Worm (Caenorhabditis elegans) whole organism, L1 larva: ENCODE data around the gene cpg-4.

Experiments
- C04F5.9 ChIP-seq: sonication (generic microtip); optimal IDR thresholded peaks from 2 replicates; lab custom pipeline; 2016; ENCODE audit warnings: missing genetic modification characterization, missing compliant biosample characterization
- C16A3.4 ChIP-seq: fragments of 150-350 bp; optimal IDR thresholded peaks from 2 replicates; lab custom pipeline; 2014; ENCODE audit warnings: missing biosample characterization, missing genetic modification characterization
- F16B12.6 ChIP-seq: fragments of 150-350 bp; optimal IDR thresholded peaks from 2 replicates; lab custom pipeline; 2014; ENCODE audit warnings: missing biosample characterization, missing genetic modification characterization
- aha-1 ChIP-seq: fragments of 150-350 bp; optimal IDR thresholded peaks from 2 replicates; lab custom pipeline; 2014; ENCODE audit warnings: missing biosample characterization, missing genetic modification characterization
- aly-2 ChIP-seq: fragments of 150-350 bp; optimal IDR thresholded peaks from 2 replicates; lab custom pipeline; 2014; ENCODE audit warnings: missing biosample characterization, missing genetic modification characterization
- ama-1 ChIP-seq: fragments of 150-350 bp; optimal IDR thresholded peaks from 2 replicates; lab custom pipeline; 2014
- ceh-8 ChIP-seq: fragments of 200-800 bp; sonication (Bioruptor generic); optimal IDR thresholded peaks from 2 replicates; lab custom pipeline; 2018; ENCODE audit warnings: mild to moderate bottlenecking, missing genetic modification characterization, moderate library complexity, missing compliant biosample characterization
- ceh-82 ChIP-seq, 3 experiments: fragments of 150-350 bp in 1 of 3; sonication (generic microtip) in 2 of 3; optimal IDR thresholded peaks; 2 replicates each; lab custom pipeline; 2014 to 2017; ENCODE audit warnings: missing biosample characterization in 3 of 3, missing genetic modification characterization in 3 of 3
- ces-1 ChIP-seq: fragments of 150-350 bp; optimal IDR thresholded peaks from 2 replicates; lab custom pipeline; 2014; ENCODE audit warnings: missing biosample characterization, missing genetic modification reagents, missing genetic modification characterization
- dpl-1 ChIP-seq, 3 experiments: fragments of 150-350 bp in 2 of 3; sonication (generic microtip) in 1 of 3; optimal IDR thresholded peaks; 2 replicates each; lab custom pipeline; 2014 to 2017; ENCODE audit warnings: missing biosample characterization in 3 of 3, missing genetic modification characterization in 3 of 3, missing genetic modification reagents in 3 of 3
- efl-1 ChIP-seq, 4 experiments: fragments of 150-350 bp; optimal IDR thresholded peaks in 3 of 4; peaks in 1 of 4; 1 replicate in 1 of 4; 2 replicates in 3 of 4; lab custom pipeline; 2014; ENCODE audit warnings: missing biosample characterization in 2 of 4, missing genetic modification characterization in 2 of 4, missing genetic modification reagents in 2 of 4
- efl-3 ChIP-seq: fragments of 200-800 bp; sonication (Bioruptor generic); optimal IDR thresholded peaks from 2 replicates; lab custom pipeline; 2018; ENCODE audit warnings: mild to moderate bottlenecking, missing genetic modification characterization, missing compliant biosample characterization
- elt-2 ChIP-seq: sonication (generic microtip); optimal IDR thresholded peaks from 2 replicates; lab custom pipeline; 2016; ENCODE audit warnings: missing genetic modification characterization, mild to moderate bottlenecking, inconsistent platforms, missing compliant biosample characterization, missing genetic modification reagents
- ets-5 ChIP-seq: fragments of 200-800 bp; sonication (Bioruptor generic); IDR thresholded peaks from 2 replicates; pipeline ENCODE4 v1.3.6; 2022; ENCODE audit warnings: missing genetic modification characterization, missing compliant biosample characterization
- fkh-10 ChIP-seq: sonication (generic microtip); optimal IDR thresholded peaks from 2 replicates; lab custom pipeline; 2017; ENCODE audit warnings: missing biosample characterization, missing genetic modification reagents, missing genetic modification characterization
- fkh-4 ChIP-seq: sonication (generic microtip); optimal IDR thresholded peaks from 2 replicates; lab custom pipeline; 2016; ENCODE audit warnings: missing compliant biosample characterization, missing genetic modification characterization, borderline replicate concordance
- fkh-8 ChIP-seq: sonication (generic microtip); optimal IDR thresholded peaks from 2 replicates; lab custom pipeline; 2016; ENCODE audit warnings: mild to moderate bottlenecking, missing genetic modification characterization, missing compliant biosample characterization
- fos-1 ChIP-seq: fragments of 150-350 bp; optimal IDR thresholded peaks from 2 replicates; lab custom pipeline; 2014; ENCODE audit warnings: missing biosample characterization, missing genetic modification characterization
- grh-1 ChIP-seq: fragments of 200-800 bp; sonication (Bioruptor generic); IDR thresholded peaks from 2 replicates; pipeline ENCODE4 v1.3.6; 2022; ENCODE audit warnings: missing genetic modification reagents, missing genetic modification characterization, missing compliant biosample characterization
- hlh-17 ChIP-seq: fragments of 200-800 bp; sonication (Bioruptor generic); optimal IDR thresholded peaks from 2 replicates; lab custom pipeline; 2018; ENCODE audit warnings: missing genetic modification characterization, mild to moderate bottlenecking, missing compliant biosample characterization, moderate library complexity, borderline replicate concordance
- hlh-4 ChIP-seq: sonication (generic microtip); optimal IDR thresholded peaks from 2 replicates; lab custom pipeline; 2016; ENCODE audit warnings: mild to moderate bottlenecking, missing genetic modification characterization, missing compliant biosample characterization
- irx-1 ChIP-seq: sonication (generic microtip); optimal IDR thresholded peaks from 2 replicates; lab custom pipeline; 2016; ENCODE audit warnings: missing genetic modification characterization, missing compliant biosample characterization
- isw-1 ChIP-seq: fragments of 200-800 bp; sonication (Bioruptor generic); IDR thresholded peaks from 2 replicates; pipeline ENCODE4 v1.3.6; 2022; ENCODE audit warnings: missing genetic modification characterization, missing compliant biosample characterization
- lin-13 ChIP-seq: fragments of 150-350 bp; optimal IDR thresholded peaks from 2 replicates; lab custom pipeline; 2014; ENCODE audit warnings: missing biosample characterization, missing genetic modification reagents, missing genetic modification characterization
- lin-14 ChIP-seq: fragments of 200-800 bp; sonication (Bioruptor generic); optimal IDR thresholded peaks from 2 replicates; lab custom pipeline; 2018; ENCODE audit warnings: mild to moderate bottlenecking, missing genetic modification characterization, moderate library complexity, missing compliant biosample characterization
- lin-15B ChIP-seq: fragments of 150-350 bp; sonication (generic microtip); optimal IDR thresholded peaks from 3 replicates; lab custom pipeline; 2014; ENCODE audit warnings: missing biosample characterization, missing genetic modification characterization
- lin-35 ChIP-seq, 2 experiments: fragments of 150-350 bp; optimal IDR thresholded peaks; 2 replicates each; lab custom pipeline; 2014; ENCODE audit warnings: missing biosample characterization in 2 of 2, missing genetic modification characterization in 2 of 2, missing genetic modification reagents in 2 of 2
- lin-39 ChIP-seq: fragments of 150-350 bp; optimal IDR thresholded peaks from 2 replicates; lab custom pipeline; 2014; ENCODE audit warnings: missing biosample characterization, missing genetic modification reagents, missing genetic modification characterization
- lir-3 ChIP-seq: sonication (generic microtip); optimal IDR thresholded peaks from 2 replicates; lab custom pipeline; 2016; ENCODE audit warnings: mild to moderate bottlenecking, missing genetic modification characterization, moderate library complexity, missing compliant biosample characterization; ENCODE audit not compliant: poor library complexity
- lsy-2 ChIP-seq, 2 experiments: fragments of 150-350 bp; optimal IDR thresholded peaks; 2 replicates each; lab custom pipeline; 2014; ENCODE audit warnings: missing biosample characterization in 2 of 2, missing genetic modification characterization in 2 of 2
- mep-1 ChIP-seq: fragments of 150-350 bp; optimal IDR thresholded peaks from 2 replicates; lab custom pipeline; 2014; ENCODE audit warnings: missing biosample characterization, missing genetic modification characterization
- nhr-19 ChIP-seq: fragments of 200-800 bp; sonication (Bioruptor generic); conservative IDR thresholded peaks from 2 replicates; pipeline ENCODE4 v1.3.6; 2022; ENCODE audit warnings: missing genetic modification characterization, missing compliant biosample characterization
- nhr-76 ChIP-seq: sonication (generic microtip); optimal IDR thresholded peaks from 2 replicates; lab custom pipeline; 2017; ENCODE audit warnings: missing biosample characterization, missing genetic modification characterization
- nhr-77 ChIP-seq: fragments of 150-350 bp; optimal IDR thresholded peaks from 2 replicates; lab custom pipeline; 2014; ENCODE audit warnings: missing biosample characterization, missing genetic modification characterization
- nhr-84 ChIP-seq: sonication (generic microtip); optimal IDR thresholded peaks from 2 replicates; lab custom pipeline; 2017; ENCODE audit warnings: missing biosample characterization, missing genetic modification characterization
- nhr-85 ChIP-seq: sonication (generic microtip); peaks from one replicate; lab custom pipeline; 2016; ENCODE audit warnings: missing genetic modification characterization, inconsistent platforms, missing compliant biosample characterization
- nhr-90 ChIP-seq: sonication (generic microtip); optimal IDR thresholded peaks from 2 replicates; lab custom pipeline; 2016; ENCODE audit warnings: mild to moderate bottlenecking, missing genetic modification characterization, missing compliant biosample characterization; ENCODE audit not compliant: poor library complexity
- pax-3 ChIP-seq: fragments of 200-800 bp; sonication (Bioruptor generic); optimal IDR thresholded peaks from 2 replicates; lab custom pipeline; 2018; ENCODE audit warnings: mild to moderate bottlenecking, missing genetic modification characterization, moderate library complexity, missing compliant biosample characterization
- pqm-1 ChIP-seq: sonication (generic microtip); optimal IDR thresholded peaks from 3 replicates; lab custom pipeline; 2017; ENCODE audit warnings: missing biosample characterization, missing genetic modification characterization
- rnt-1 ChIP-seq: sonication (generic microtip); optimal IDR thresholded peaks from 2 replicates; lab custom pipeline; 2016; ENCODE audit warnings: mild to moderate bottlenecking, missing genetic modification characterization, moderate library complexity, missing compliant biosample characterization
- skn-1 ChIP-seq: fragments of 150-350 bp; optimal IDR thresholded peaks from 2 replicates; lab custom pipeline; 2014; ENCODE audit warnings: missing biosample characterization, missing genetic modification characterization
- snpc-4 ChIP-seq: fragments of 150-350 bp; optimal IDR thresholded peaks from 2 replicates; lab custom pipeline; 2014; ENCODE audit warnings: missing biosample characterization, missing genetic modification characterization
- snu-23 ChIP-seq: sonication (generic microtip); optimal IDR thresholded peaks from 2 replicates; lab custom pipeline; 2016; ENCODE audit warnings: missing genetic modification characterization, missing compliant biosample characterization
- sptf-1 ChIP-seq: fragments of 150-350 bp; optimal IDR thresholded peaks from 2 replicates; lab custom pipeline; 2014; ENCODE audit warnings: missing biosample characterization, missing genetic modification characterization
- sup-37 ChIP-seq: fragments of 200-800 bp; sonication (Bioruptor generic); optimal IDR thresholded peaks from 2 replicates; lab custom pipeline; 2018; ENCODE audit warnings: mild to moderate bottlenecking, missing genetic modification characterization, missing compliant biosample characterization
- tbx-2 ChIP-seq: sonication (generic microtip); optimal IDR thresholded peaks from 2 replicates; lab custom pipeline; 2016; ENCODE audit warnings: missing genetic modification characterization, missing compliant biosample characterization
- unc-130 ChIP-seq: fragments of 150-350 bp; optimal IDR thresholded peaks from 2 replicates; lab custom pipeline; 2017; ENCODE audit warnings: missing biosample characterization, missing genetic modification characterization, inconsistent platforms
- unc-30 ChIP-seq: sonication (generic microtip); optimal IDR thresholded peaks from 2 replicates; lab custom pipeline; 2017; ENCODE audit warnings: missing biosample characterization, missing genetic modification characterization
- unc-62 ChIP-seq: fragments of 150-350 bp; optimal IDR thresholded peaks from 2 replicates; lab custom pipeline; 2014; ENCODE audit warnings: missing biosample characterization, missing genetic modification reagents, missing genetic modification characterization
- unc-86 ChIP-seq: sonication (generic microtip); optimal IDR thresholded peaks from 2 replicates; lab custom pipeline; 2016; ENCODE audit warnings: missing genetic modification characterization, missing compliant biosample characterization
- unc-98 ChIP-seq: fragments of 200-800 bp; sonication (Bioruptor generic); IDR thresholded peaks from 2 replicates; pipeline ENCODE4 v1.3.6; 2022; ENCODE audit warnings: missing genetic modification characterization, missing compliant biosample characterization
- vab-15 ChIP-seq: sonication (generic microtip); optimal IDR thresholded peaks from 2 replicates; lab custom pipeline; 2017; ENCODE audit warnings: missing genotype, mild to moderate bottlenecking, missing genetic modification characterization, missing compliant biosample characterization
- xbp-1 ChIP-seq: sonication (generic microtip); optimal IDR thresholded peaks from 2 replicates; lab custom pipeline; 2016; ENCODE audit warnings: missing genetic modification characterization, missing compliant biosample characterization
- ztf-4 ChIP-seq: fragments of 150-350 bp; optimal IDR thresholded peaks from 2 replicates; lab custom pipeline; 2014; ENCODE audit warnings: missing biosample characterization, missing genetic modification characterization

cpg-4 gene

DNA sequence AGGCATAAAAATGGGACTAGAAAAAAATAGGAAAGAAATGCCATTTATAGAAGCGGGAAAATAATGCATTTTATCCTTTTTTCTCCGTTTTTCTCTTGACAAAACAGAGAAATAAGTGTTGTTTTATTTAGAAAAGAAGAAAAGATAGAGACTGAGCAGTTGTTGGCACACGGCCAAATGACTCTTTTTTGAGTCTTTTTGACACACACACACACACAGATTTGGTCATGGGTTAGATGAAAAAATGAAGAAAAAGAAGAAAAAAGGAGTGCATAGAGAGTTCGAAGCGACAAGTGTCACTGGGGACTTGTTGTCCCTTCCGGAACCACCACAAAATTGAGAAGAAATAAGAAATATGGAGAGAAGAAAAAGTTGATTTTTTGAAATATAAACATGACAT lies 37.3 kb downstream of the cpg-4 start:
- TF ChIP-seq nhr-19 (GFP tag; lab: Robert Waterston, UW) (0 out of 2 replicates have a peak, but pooled peaks have one; percentile 5), nhr-76 (tag; lab: Kevin White, UChicago) (no peak), unc-62 (GFP tag; lab: Kevin White, UChicago) (no peak), efl-1 (optimal IDR thresholded peaks at IDR 0.05; lab: Kevin White, UChicago) (peak in 1 of 2 experiments; percentile 16), efl-1 (GFP tag; optimal IDR thresholded peaks at IDR 0.05 in 1 of 2; lab: Kevin White, UChicago) (no peak), fkh-4 (tag; lab: Kevin White, UChicago) (no peak), mep-1 (no peak), C04F5.9 (tag; lab: Kevin White, UChicago) (no peak), snu-23 (GFP tag; lab: Kevin White, UChicago) (peak; percentile 4), ets-5 (GFP tag; lab: Robert Waterston, UW) (no peak), pqm-1 (tag; lab: Kevin White, UChicago) (no peak), irx-1 (no peak), nhr-85 (tag; lab: Kevin White, UChicago) (no peak), lin-39 (tag; lab: Kevin White, UChicago) (no peak), lir-3 (tag; lab: Kevin White, UChicago) (no peak), unc-30 (tag; lab: Kevin White, UChicago) (no peak), sup-37 (no peak), elt-2 (no peak), ceh-82 (tag; optimal IDR thresholded peaks at IDR 0.05; lab: Kevin White, UChicago) (no peak), snpc-4 (tag; lab: Kevin White, UChicago) (no peak), vab-15 (tag; lab: Kevin White, UChicago) (no peak), isw-1 (GFP tag; lab: Robert Waterston, UW) (no peak), pax-3 (tag; lab: Kevin White, UChicago) (no peak), rnt-1 (tag; lab: Kevin White, UChicago) (no peak), lin-15B (tag; lab: Kevin White, UChicago) (no peak), ces-1 (GFP tag; lab: Kevin White, UChicago) (no peak), nhr-84 (tag; lab: Kevin White, UChicago) (no peak), efl-3 (GFP tag; lab: Kevin White, UChicago) (no peak), aha-1 (tag; lab: Kevin White, UChicago) (no peak), lin-35 (GFP tag; optimal IDR thresholded peaks at IDR 0.05; lab: Kevin White, UChicago) (no peak), nhr-90 (no peak), xbp-1 (tag; lab: Kevin White, UChicago) (peak; percentile 12), unc-130 (tag; lab: Kevin White, UChicago) (peak; percentile 20), lin-14 (GFP tag; lab: Kevin White, UChicago) (peak; percentile 91), ztf-4 (no peak), nhr-77 (no peak), tbx-2 (tag; lab: Kevin White, UChicago) (peak; percentile 11), unc-98 (no peak), C16A3.4 (no peak), dpl-1 (GFP tag; optimal IDR thresholded peaks at IDR 0.05; lab: Kevin White, UChicago) (peak in 1 of 3 experiments; percentile 21), ceh-8 (GFP tag; lab: Kevin White, UChicago) (no peak), skn-1 (tag; lab: Kevin White, UChicago) (no peak), fkh-10 (peak; percentile 26), lin-13 (GFP tag; lab: Kevin White, UChicago) (no peak), lsy-2 (tag; optimal IDR thresholded peaks at IDR 0.05; lab: Kevin White, UChicago) (peak in 1 of 2 experiments; percentile 47), hlh-4 (tag; lab: Kevin White, UChicago) (no peak), F16B12.6 (tag; lab: Kevin White, UChicago) (no peak), fos-1 (tag; lab: Kevin White, UChicago) (no peak), aly-2 (tag; lab: Kevin White, UChicago) (no peak), hlh-17 (GFP tag; lab: Kevin White, UChicago) (no peak), sptf-1 (tag; lab: Kevin White, UChicago) (no peak), unc-86 (no peak), ama-1 (lab: Kevin White, UChicago) (no peak), grh-1 (GFP tag; lab: Robert Waterston, UW) (no peak), fkh-8 (tag; lab: Kevin White, UChicago) (no peak)
